Comparison of ENCODE assay signal across 2 fruit fly cellular contexts in genomic region chr3R:10832526-10833165, dm6.
TF ChIP-seq lines count a peak whose summit lies in the region.

No protein-coding gene starts in this region.

TF ChIP-seq in whole organism, embryonic, 481 proteins besides CTCF, POLR2A, EP300 and RAD21 (continued from another document and continues in another):
- peak; percentile 8 for TF ChIP-seq Abd-B (GFP tag; optimal IDR thresholded peaks at IDR 0.05; lab: Kevin White, UChicago)
- TF ChIP-seq pnt (GFP tag; optimal IDR thresholded peaks at IDR 0.05; lab: Kevin White, UChicago) = no peak
- no peak for TF ChIP-seq knrl (GFP tag; IDR thresholded peaks at IDR 0.05; lab: Robert Waterston, UW; ENCODE audit: partially characterized antibody)
- peak; percentile 7 for TF ChIP-seq nmo (GFP tag; optimal IDR thresholded peaks at IDR 0.05; lab: Kevin White, UChicago)
- TF ChIP-seq CG12236 (GFP tag; optimal IDR thresholded peaks at IDR 0.05; lab: Kevin White, UChicago) = no peak
- no peak for TF ChIP-seq amos (GFP tag; IDR thresholded peaks at IDR 0.05; lab: Robert Waterston, UW; ENCODE audit: partially characterized antibody)
- no peak for TF ChIP-seq gro (GFP tag; optimal IDR thresholded peaks at IDR 0.05; lab: Kevin White, UChicago)
- TF ChIP-seq chif (GFP tag; optimal IDR thresholded peaks at IDR 0.05; lab: Kevin White, UChicago) = peak in 1 of 2 experiments; percentile 10
- peak; percentile 11 for TF ChIP-seq CG18262 (tag; optimal IDR thresholded peaks at IDR 0.05; lab: Kevin White, UChicago)
- no peak for TF ChIP-seq insv (GFP tag; optimal IDR thresholded peaks at IDR 0.05; lab: Kevin White, UChicago)
- TF ChIP-seq slou (GFP tag; optimal IDR thresholded peaks at IDR 0.05; lab: Kevin White, UChicago) = no peak
- TF ChIP-seq CG10431 (GFP tag; optimal IDR thresholded peaks at IDR 0.05; lab: Kevin White, UChicago) = no peak
- peak; percentile 27 for TF ChIP-seq CG10979 (tag; optimal IDR thresholded peaks at IDR 0.05; lab: Kevin White, UChicago)
- TF ChIP-seq Jarid2 (GFP tag; optimal IDR thresholded peaks at IDR 0.05; lab: Kevin White, UChicago) = no peak
- TF ChIP-seq CG31441 (GFP tag; IDR thresholded peaks at IDR 0.05; lab: Robert Waterston, UW) = peak; percentile 42; the same call in 1 of the 2 replicates
- TF ChIP-seq NC2α (GFP tag; optimal IDR thresholded peaks at IDR 0.05; lab: Kevin White, UChicago) = no peak
- no peak for TF ChIP-seq grn (GFP tag; optimal IDR thresholded peaks at IDR 0.05; lab: Kevin White, UChicago)
- no peak for TF ChIP-seq Myb (GFP tag; optimal IDR thresholded peaks at IDR 0.05; lab: Kevin White, UChicago)
- TF ChIP-seq CG10959 (GFP tag; IDR thresholded peaks at IDR 0.05; lab: Robert Waterston, UW) = peak; percentile 9; the same call in 1 of the 2 replicates
- TF ChIP-seq kah (GFP tag; optimal IDR thresholded peaks at IDR 0.05; lab: Kevin White, UChicago) = no peak
- TF ChIP-seq CG17912 (GFP tag; optimal IDR thresholded peaks at IDR 0.05; lab: Kevin White, UChicago) = no peak
- TF ChIP-seq Lhr (GFP tag; optimal IDR thresholded peaks at IDR 0.05; lab: Kevin White, UChicago) = no peak
- no peak for TF ChIP-seq Xrp1 (GFP tag; IDR thresholded peaks at IDR 0.05; lab: Robert Waterston, UW)
- no peak for TF ChIP-seq Hsf (GFP tag; optimal IDR thresholded peaks at IDR 0.05; lab: Kevin White, UChicago)
- no peak for TF ChIP-seq CG14667 (GFP tag; IDR thresholded peaks at IDR 0.05; lab: Robert Waterston, UW)
- TF ChIP-seq CG34422 (GFP tag; IDR thresholded peaks at IDR 0.05; lab: Robert Waterston, UW) = 0 out of 3 replicates have a peak, but pooled peaks have one; percentile 16
- TF ChIP-seq bsh (GFP tag; optimal IDR thresholded peaks at IDR 0.05; lab: Kevin White, UChicago) = peak in 1 of 2 experiments; percentile 67
- TF ChIP-seq C15 (GFP tag; IDR thresholded peaks at IDR 0.05; lab: Robert Waterston, UW) = no peak
- peak; percentile 96 for TF ChIP-seq Drgx (GFP tag; IDR thresholded peaks at IDR 0.05; lab: Robert Waterston, UW)
- no peak for TF ChIP-seq gce (GFP tag; IDR thresholded peaks at IDR 0.05; lab: Robert Waterston, UW)
- peak; percentile 27 for TF ChIP-seq fd96Cb (tag; optimal IDR thresholded peaks at IDR 0.05; lab: Kevin White, UChicago)
- peak; percentile 38; the same call in 1 of the 2 replicates for TF ChIP-seq ara (GFP tag; IDR thresholded peaks at IDR 0.05; lab: Robert Waterston, UW)
- TF ChIP-seq CG4820 (GFP tag; optimal IDR thresholded peaks at IDR 0.05; lab: Kevin White, UChicago) = peak; percentile 27
- 0 out of 2 replicates have a peak, but pooled peaks have one; percentile 14 for TF ChIP-seq Ada2b (GFP tag; IDR thresholded peaks at IDR 0.05; lab: Robert Waterston, UW)
- no peak for TF ChIP-seq CG1603 (tag; optimal IDR thresholded peaks at IDR 0.05; lab: Kevin White, UChicago)
- peak; percentile 24; the same call in 1 of the 2 replicates for TF ChIP-seq lmd (GFP tag; IDR thresholded peaks at IDR 0.05; lab: Robert Waterston, UW)
- no peak for TF ChIP-seq Hr3 (GFP tag; optimal IDR thresholded peaks at IDR 0.05; lab: Kevin White, UChicago)
- no peak for TF ChIP-seq ftz-f1 (GFP tag; optimal IDR thresholded peaks at IDR 0.05; lab: Kevin White, UChicago)
- no peak for TF ChIP-seq Fer1 (GFP tag; optimal IDR thresholded peaks at IDR 0.05; lab: Kevin White, UChicago)
- TF ChIP-seq CG13123 (GFP tag; optimal IDR thresholded peaks at IDR 0.05; lab: Kevin White, UChicago) = no peak
- no peak for TF ChIP-seq hb (GFP tag; IDR thresholded peaks at IDR 0.05; lab: Robert Waterston, UW; ENCODE audit: partially characterized antibody)
- no peak for TF ChIP-seq CG3281 (GFP tag; optimal IDR thresholded peaks at IDR 0.05; lab: Kevin White, UChicago)
- TF ChIP-seq Ets97D (GFP tag; optimal IDR thresholded peaks at IDR 0.05; lab: Kevin White, UChicago) = no peak
- no peak for TF ChIP-seq Fer3 (tag; optimal IDR thresholded peaks at IDR 0.05; lab: Kevin White, UChicago)
- TF ChIP-seq CG15073 (GFP tag; optimal IDR thresholded peaks at IDR 0.05; lab: Kevin White, UChicago) = no peak
- peak; percentile 79 for TF ChIP-seq nom (GFP tag; optimal IDR thresholded peaks at IDR 0.05; lab: Kevin White, UChicago)
- TF ChIP-seq CG34224 (GFP tag; IDR thresholded peaks at IDR 0.05; lab: Robert Waterston, UW; ENCODE audit: partially characterized antibody) = no peak
- TF ChIP-seq prd (optimal IDR thresholded peaks at IDR 0.05; lab: Kevin White, UChicago) = no peak
- TF ChIP-seq prd (GFP tag; IDR thresholded peaks at IDR 0.05; lab: Robert Waterston, UW) = peak; percentile 47; the same call in 2 of the 3 replicates
- TF ChIP-seq CG6765 (GFP tag; optimal IDR thresholded peaks at IDR 0.05; lab: Kevin White, UChicago) = no peak
- TF ChIP-seq sim (GFP tag; IDR thresholded peaks at IDR 0.05; lab: Robert Waterston, UW) = peak; percentile 38; the same call in 1 of the 2 replicates
- no peak for TF ChIP-seq ap (GFP tag; IDR thresholded peaks at IDR 0.05; lab: Robert Waterston, UW)
- no peak for TF ChIP-seq Pdp1 (GFP tag; optimal IDR thresholded peaks at IDR 0.05; lab: Kevin White, UChicago)
- TF ChIP-seq CG14050 (GFP tag; IDR thresholded peaks at IDR 0.05; lab: Robert Waterston, UW) = no peak
- no peak for TF ChIP-seq en (GFP tag; optimal IDR thresholded peaks at IDR 0.05; lab: Kevin White, UChicago)
- TF ChIP-seq CG9797 (GFP tag; optimal IDR thresholded peaks at IDR 0.05; lab: Kevin White, UChicago) = no peak
- no peak for TF ChIP-seq CG1647 (GFP tag; optimal IDR thresholded peaks at IDR 0.05; lab: Kevin White, UChicago)
- TF ChIP-seq Med (GFP tag; lab: Kevin White, UChicago) = peak; percentile 59
- no peak for TF ChIP-seq fu2 (GFP tag; optimal IDR thresholded peaks at IDR 0.05; lab: Kevin White, UChicago)
- no peak for TF ChIP-seq Tbp (GFP tag; optimal IDR thresholded peaks at IDR 0.05; lab: Kevin White, UChicago)
- no peak for TF ChIP-seq sd (tag; optimal IDR thresholded peaks at IDR 0.05; lab: Kevin White, UChicago)
- TF ChIP-seq CG4424 (GFP tag; optimal IDR thresholded peaks at IDR 0.05; lab: Kevin White, UChicago) = peak; percentile 32
- TF ChIP-seq Gsc (GFP tag; IDR thresholded peaks at IDR 0.05; lab: Robert Waterston, UW) = peak; percentile 9; the same call in 1 of the 2 replicates
- TF ChIP-seq CG1832 (GFP tag; optimal IDR thresholded peaks at IDR 0.05; lab: Kevin White, UChicago) = no peak
- TF ChIP-seq CG1024 (GFP tag; IDR thresholded peaks at IDR 0.05; lab: Robert Waterston, UW) = peak; percentile 3; the same call in 1 of the 2 replicates
- 0 out of 3 replicates have a peak, but pooled peaks have one; percentile 17 for TF ChIP-seq ase (GFP tag; IDR thresholded peaks at IDR 0.05; lab: Robert Waterston, UW)

TF ChIP-seq in whole organism, prepupa, 60 proteins besides CTCF, POLR2A, EP300 and RAD21 (continued from another document):
- TF ChIP-seq CG15336 (GFP tag; IDR thresholded peaks at IDR 0.05; lab: Robert Waterston, UW) = peak; percentile 89
- peak; percentile 83 to 91 for TF ChIP-seq ss (GFP tag; optimal IDR thresholded peaks at IDR 0.05; lab: Kevin White, UChicago)
- peak; percentile 92 for TF ChIP-seq CG3032 (tag; optimal IDR thresholded peaks at IDR 0.05; lab: Kevin White, UChicago)
- TF ChIP-seq Smox (GFP tag; optimal IDR thresholded peaks at IDR 0.05; lab: Kevin White, UChicago) = no peak
- peak; percentile 76 for TF ChIP-seq CG10631 (GFP tag; optimal IDR thresholded peaks at IDR 0.05; lab: Kevin White, UChicago)
- TF ChIP-seq CG32006 (GFP tag; optimal IDR thresholded peaks at IDR 0.05; lab: Kevin White, UChicago) = peak; percentile 88
- peak; percentile 43 for TF ChIP-seq CG6792 (GFP tag; optimal IDR thresholded peaks at IDR 0.05; lab: Kevin White, UChicago)
- TF ChIP-seq CG4318 (GFP tag; optimal IDR thresholded peaks at IDR 0.05; lab: Kevin White, UChicago) = peak; percentile 76
- peak; percentile 48 for TF ChIP-seq topi (GFP tag; optimal IDR thresholded peaks at IDR 0.05; lab: Kevin White, UChicago)
- no peak for TF ChIP-seq Ets21C (GFP tag; optimal IDR thresholded peaks at IDR 0.05; lab: Kevin White, UChicago)
- peak; percentile 73 for TF ChIP-seq CG7368 (GFP tag; optimal IDR thresholded peaks at IDR 0.05; lab: Kevin White, UChicago)
- peak; percentile 88 for TF ChIP-seq Eip75B (GFP tag; optimal IDR thresholded peaks at IDR 0.05; lab: Kevin White, UChicago)
- peak; percentile 94 for TF ChIP-seq Eip78C (GFP tag; lab: Kevin White, UChicago)
- TF ChIP-seq pdm3 (GFP tag; optimal IDR thresholded peaks at IDR 0.05; lab: Kevin White, UChicago) = peak; percentile 67
- no peak for TF ChIP-seq CG31627 (GFP tag; optimal IDR thresholded peaks at IDR 0.05; lab: Kevin White, UChicago)
- no peak for TF ChIP-seq Sox15 (GFP tag; optimal IDR thresholded peaks at IDR 0.05; lab: Kevin White, UChicago)
- peak; percentile 73 for TF ChIP-seq fd59A (GFP tag; optimal IDR thresholded peaks at IDR 0.05; lab: Kevin White, UChicago)
- peak; percentile 87 for TF ChIP-seq CG11294 (GFP tag; IDR thresholded peaks at IDR 0.05; lab: Robert Waterston, UW)
- peak; percentile 89 for TF ChIP-seq CG10669 (GFP tag; optimal IDR thresholded peaks at IDR 0.05; lab: Kevin White, UChicago)
- TF ChIP-seq Hr39 (GFP tag; optimal IDR thresholded peaks at IDR 0.05; lab: Kevin White, UChicago) = no peak
- peak; percentile 93 for TF ChIP-seq Ets96B (tag; optimal IDR thresholded peaks at IDR 0.05; lab: Kevin White, UChicago)
- peak; percentile 90 for TF ChIP-seq spab (GFP tag; optimal IDR thresholded peaks at IDR 0.05; lab: Kevin White, UChicago)
- TF ChIP-seq Gug (GFP tag; IDR thresholded peaks at IDR 0.05; lab: Robert Waterston, UW) = peak; percentile 88
- TF ChIP-seq CG6276 (GFP tag; optimal IDR thresholded peaks at IDR 0.05; lab: Kevin White, UChicago) = peak; percentile 91
- peak; percentile 43 for TF ChIP-seq cyc (GFP tag; optimal IDR thresholded peaks at IDR 0.05; lab: Kevin White, UChicago)
- TF ChIP-seq eg (GFP tag; IDR thresholded peaks at IDR 0.05; lab: Robert Waterston, UW) = peak; percentile 95
- peak; percentile 55 for TF ChIP-seq CG8319 (GFP tag; optimal IDR thresholded peaks at IDR 0.05; lab: Kevin White, UChicago)
- TF ChIP-seq Lpt (GFP tag; optimal IDR thresholded peaks at IDR 0.05; lab: Kevin White, UChicago) = peak; percentile 92
- TF ChIP-seq Met (GFP tag; optimal IDR thresholded peaks at IDR 0.05; lab: Kevin White, UChicago) = peak; percentile 9
- TF ChIP-seq Hr38 (GFP tag; optimal IDR thresholded peaks at IDR 0.05; lab: Kevin White, UChicago) = no peak
- TF ChIP-seq CG11902 (GFP tag; optimal IDR thresholded peaks at IDR 0.05; lab: Kevin White, UChicago) = peak; percentile 49
- peak; percentile 97 for TF ChIP-seq CG6163 (GFP tag; IDR thresholded peaks at IDR 0.05; lab: Robert Waterston, UW)
- TF ChIP-seq salr (GFP tag; optimal IDR thresholded peaks at IDR 0.05; lab: Kevin White, UChicago) = peak; percentile 37 to 86
- peak; percentile 90 for TF ChIP-seq dsx (GFP tag; optimal IDR thresholded peaks at IDR 0.05; lab: Kevin White, UChicago; ENCODE audit: poor library complexity, severe bottlenecking)
- no peak for TF ChIP-seq Eip93F (GFP tag; optimal IDR thresholded peaks at IDR 0.05; lab: Kevin White, UChicago)
- peak; percentile 88 for TF ChIP-seq CG8119 (GFP tag; IDR thresholded peaks at IDR 0.05; lab: Robert Waterston, UW)
